Worm (Caenorhabditis elegans) whole organism, early embryonic: ENCODE data around the gene mbk-2.

Experiments used
- ama-1 ChIP-seq: fragments of 150-350 bp; optimal IDR thresholded peaks from 2 replicates; lab custom pipeline; 2014
- flt-1 ChIP-seq: fragments of 200-800 bp; sonication (Bioruptor generic); IDR thresholded peaks from 2 replicates; pipeline ENCODE4 v1.3.6; 2022; ENCODE audit warnings: missing genetic modification characterization, missing compliant biosample characterization
- sea-1 ChIP-seq: fragments of 200-800 bp; sonication (Bioruptor generic); conservative IDR thresholded peaks from 2 replicates; pipeline ENCODE4 v1.3.6; 2022; ENCODE audit warnings: missing genetic modification characterization, missing compliant biosample characterization

ce11 chrIV:12995886-12996285, 13.1 kb upstream of the mbk-2 start, which contains the start of gene K10D11.7:
- TF ChIP-seq flt-1 (GFP tag; lab: Robert Waterston, UW): no peak
- no peak for TF ChIP-seq ama-1 (lab: Kevin White, UChicago)
- TF ChIP-seq sea-1 (GFP tag; lab: Robert Waterston, UW): no peak
